Worm (Caenorhabditis elegans) whole organism, mixed stage, embryonic: ENCODE data around the gene twk-42.

Source experiments
- ceh-83 ChIP-seq: fragments of 200-800 bp; sonication (Bioruptor generic); optimal IDR thresholded peaks from 2 replicates; lab custom pipeline; 2018; ENCODE audit warnings: mild to moderate bottlenecking, missing genetic modification characterization, missing compliant biosample characterization
- elt-3 ChIP-seq: fragments of 150-350 bp; optimal IDR thresholded peaks from 2 replicates; lab custom pipeline; 2014; ENCODE audit warnings: missing biosample characterization, missing genetic modification characterization
- nhr-76 ChIP-seq: sonication (generic microtip); optimal IDR thresholded peaks from 2 replicates; lab custom pipeline; 2017; ENCODE audit warnings: missing biosample characterization, missing genetic modification characterization
- unc-39 ChIP-seq: fragments of 150-350 bp; optimal IDR thresholded peaks from 2 replicates; lab custom pipeline; 2014; ENCODE audit warnings: missing biosample characterization, missing genetic modification characterization

DNA sequence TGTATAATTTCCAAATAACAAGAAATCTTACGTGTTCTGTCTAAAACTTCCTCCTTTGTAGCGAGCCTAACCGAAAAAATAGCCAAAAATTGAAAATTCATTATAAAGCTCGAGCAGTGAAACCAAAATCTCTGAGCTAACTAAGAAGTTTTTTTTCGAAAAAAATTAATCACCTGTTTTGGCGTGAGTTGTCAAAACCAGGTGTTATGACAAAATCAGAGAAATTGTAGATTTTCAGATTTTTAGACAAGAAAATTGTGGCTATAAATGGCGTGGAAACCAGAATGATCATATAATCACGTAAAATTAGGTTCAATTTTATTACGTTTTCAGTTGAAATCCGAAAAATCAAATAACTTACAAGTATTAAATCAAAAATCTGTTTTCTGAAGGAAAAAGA is 40.7 kb upstream of the twk-42 start, which contains the start of gene sre-21:
- no peak for TF ChIP-seq ceh-83
- TF ChIP-seq elt-3 (tag; lab: Kevin White, UChicago): no peak
- TF ChIP-seq nhr-76: no peak
- TF ChIP-seq unc-39: no peak
